Fruit fly (Drosophila melanogaster): ENCODE data around the gene Xport-A.
A peak's percentile ranks its signal among the peaks of the same experiment; 100 is the strongest.

The Xport-A gene

DNA sequence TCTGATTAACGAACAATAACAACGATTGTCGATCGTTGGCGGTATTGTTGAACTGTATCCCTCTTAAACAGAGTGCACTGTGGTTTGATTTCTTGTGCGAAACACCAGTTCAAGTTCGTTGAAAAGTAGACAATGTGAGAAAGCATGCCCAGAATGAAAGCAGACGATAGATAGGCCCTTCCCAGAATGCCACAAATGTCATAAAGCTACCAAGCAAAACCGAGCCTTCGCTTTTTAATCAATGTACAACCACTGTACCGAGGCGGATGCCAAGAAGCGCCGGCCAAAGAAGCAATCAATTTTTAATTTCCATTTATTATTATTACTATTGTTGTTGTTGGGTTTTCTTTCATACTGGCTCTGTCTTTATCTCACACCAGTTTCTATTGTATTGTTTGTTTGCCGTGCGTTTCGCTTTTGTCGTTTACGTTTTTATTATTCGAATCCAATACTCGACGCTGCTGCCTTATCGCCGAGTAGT, 6.3 kb downstream of the Xport-A start (continued):
- TF ChIP-seq Ets65A (GFP tag) (peak; percentile 57), CG4404 (GFP tag; IDR thresholded peaks at IDR 0.05) (peak; percentile 59), Meics (GFP tag; optimal IDR thresholded peaks at IDR 0.05) (peak; percentile 85), Sox100B (GFP tag; optimal IDR thresholded peaks at IDR 0.05) (peak; percentile 76), crp (GFP tag; optimal IDR thresholded peaks at IDR 0.05) (no peak), bsh (GFP tag; optimal IDR thresholded peaks at IDR 0.05) (peak; percentile 29 to 80), chif (GFP tag; optimal IDR thresholded peaks at IDR 0.05) (peak; percentile 77 to 86), Atf3 (GFP tag; optimal IDR thresholded peaks at IDR 0.05) (peak; percentile 78), CG12104 (GFP tag; optimal IDR thresholded peaks at IDR 0.05) (peak; percentile 67), CG43689 (GFP tag; IDR thresholded peaks at IDR 0.05) (peak; percentile 66), CG33213 (GFP tag; optimal IDR thresholded peaks at IDR 0.05) (peak; percentile 66), Hr39 (optimal IDR thresholded peaks at IDR 0.05) (no peak), peb (GFP tag; IDR thresholded peaks at IDR 0.05) (peak; percentile 67), Bdp1 (GFP tag; optimal IDR thresholded peaks at IDR 0.05) (peak; percentile 73), abd-A (tag; optimal IDR thresholded peaks at IDR 0.05) (no peak), seq (GFP tag; IDR thresholded peaks at IDR 0.05) (peak; percentile 93), CG11247 (GFP tag; IDR thresholded peaks at IDR 0.05) (peak; percentile 69), kay (GFP tag; optimal IDR thresholded peaks at IDR 0.05) (peak; percentile 65), dysf (GFP tag; IDR thresholded peaks at IDR 0.05) (peak; percentile 90), C15 (GFP tag; IDR thresholded peaks at IDR 0.05) (no peak), corto (GFP tag; optimal IDR thresholded peaks at IDR 0.05) (peak; percentile 26), CG1233 (GFP tag; optimal IDR thresholded peaks at IDR 0.05) (peak; percentile 42), lola (GFP tag; optimal IDR thresholded peaks at IDR 0.05) (peak in 1 of 3 experiments; percentile 11), CG18262 (tag; optimal IDR thresholded peaks at IDR 0.05) (peak; percentile 62), Oaz (GFP tag; IDR thresholded peaks at IDR 0.05) (peak; percentile 69), CoRest (tag; optimal IDR thresholded peaks at IDR 0.05) (peak; percentile 78), D (optimal IDR thresholded peaks at IDR 0.05) (no peak), D (GFP tag; optimal IDR thresholded peaks at IDR 0.05) (peak; percentile 67), CG2199 (GFP tag; IDR thresholded peaks at IDR 0.05) (peak; percentile 73; the same call in 1 of the 3 replicates), CG12071 (GFP tag; optimal IDR thresholded peaks at IDR 0.05) (peak; percentile 87), p53 (GFP tag; optimal IDR thresholded peaks at IDR 0.05) (peak; percentile 6), CG31224 (GFP tag; IDR thresholded peaks at IDR 0.05) (peak; percentile 79), CG2712 (tag; optimal IDR thresholded peaks at IDR 0.05) (peak; percentile 65), CG16779 (GFP tag; IDR thresholded peaks at IDR 0.05) (peak; percentile 68; the same call in 1 of the 2 replicates), CG9609 (GFP tag; optimal IDR thresholded peaks at IDR 0.05) (peak; percentile 80), HLH54F (GFP tag; optimal IDR thresholded peaks at IDR 0.05) (peak; percentile 80), Hey (tag; optimal IDR thresholded peaks at IDR 0.05) (peak; percentile 17), CG16815 (GFP tag; optimal IDR thresholded peaks at IDR 0.05) (peak; percentile 68), CG2116 (GFP tag; optimal IDR thresholded peaks at IDR 0.05) (peak; percentile 27), CG3163 (GFP tag; optimal IDR thresholded peaks at IDR 0.05) (peak; percentile 54), amos (GFP tag; IDR thresholded peaks at IDR 0.05; ENCODE audit: partially characterized antibody) (no peak), CG7372 (GFP tag; IDR thresholded peaks at IDR 0.05) (peak; percentile 63), CG13424 (tag; optimal IDR thresholded peaks at IDR 0.05) (peak; percentile 63), caup (GFP tag; optimal IDR thresholded peaks at IDR 0.05; ENCODE audit: severe bottlenecking) (peak; percentile 74), CG10654 (GFP tag; optimal IDR thresholded peaks at IDR 0.05) (peak; percentile 82), CG15601 (tag; optimal IDR thresholded peaks at IDR 0.05) (peak; percentile 45), CG9727 (GFP tag; optimal IDR thresholded peaks at IDR 0.05) (peak; percentile 62), CG13123 (GFP tag; optimal IDR thresholded peaks at IDR 0.05) (peak; percentile 65), ERR (GFP tag; optimal IDR thresholded peaks at IDR 0.05) (peak; percentile 14), danr (GFP tag; IDR thresholded peaks at IDR 0.05) (peak; percentile 25; the same call in 1 of the 2 replicates), dati (GFP tag; IDR thresholded peaks at IDR 0.05) (peak; percentile 64)

Data from whole organism, embryonic.